Worm (Caenorhabditis elegans) whole organism, L1 larva: Measurements from ENCODE around the gene F58H7.5.
A peak's percentile ranks its signal among the peaks of the same experiment; 100 is the strongest.
"Not testable (repeated sequence)": the region's sequence is repeated elsewhere in the genome, so short reads cannot be mapped to it uniquely, and the experiment has no call there.

Source experiments
- C04F5.9 ChIP-seq: sonication (generic microtip); optimal IDR thresholded peaks from 2 replicates; lab custom pipeline; 2016; ENCODE audit warnings: missing genetic modification characterization, missing compliant biosample characterization
- C34B4.2 ChIP-seq: sonication (generic microtip); optimal IDR thresholded peaks from 2 replicates; lab custom pipeline; 2017; ENCODE audit warnings: mild to moderate bottlenecking, missing genetic modification characterization, missing compliant biosample characterization
- aha-1 ChIP-seq: fragments of 150-350 bp; optimal IDR thresholded peaks from 2 replicates; lab custom pipeline; 2014; ENCODE audit warnings: missing biosample characterization, missing genetic modification characterization
- aly-2 ChIP-seq: fragments of 150-350 bp; optimal IDR thresholded peaks from 2 replicates; lab custom pipeline; 2014; ENCODE audit warnings: missing biosample characterization, missing genetic modification characterization
- ceh-63 ChIP-seq: fragments of 200-800 bp; sonication (Bioruptor generic); optimal IDR thresholded peaks from 2 replicates; lab custom pipeline; 2018; ENCODE audit warnings: mild to moderate bottlenecking, missing genetic modification characterization, missing compliant biosample characterization
- ceh-8 ChIP-seq: fragments of 200-800 bp; sonication (Bioruptor generic); optimal IDR thresholded peaks from 2 replicates; lab custom pipeline; 2018; ENCODE audit warnings: mild to moderate bottlenecking, missing genetic modification characterization, moderate library complexity, missing compliant biosample characterization
- ceh-82 ChIP-seq, 3 experiments: fragments of 150-350 bp in 1 of 3; sonication (generic microtip) in 2 of 3; optimal IDR thresholded peaks; 2 replicates each; lab custom pipeline; 2014 to 2017; ENCODE audit warnings: missing biosample characterization in 3 of 3, missing genetic modification characterization in 3 of 3
- ceh-88 ChIP-seq: fragments of 200-800 bp; sonication (Bioruptor generic); IDR thresholded peaks from 2 replicates; pipeline ENCODE4 v1.3.6; 2022; ENCODE audit warnings: missing genetic modification characterization, missing compliant biosample characterization
- ceh-90 ChIP-seq: sonication (generic microtip); optimal IDR thresholded peaks from 2 replicates; lab custom pipeline; 2016; ENCODE audit warnings: missing genetic modification characterization, missing compliant biosample characterization
- dsc-1 ChIP-seq: sonication (generic microtip); optimal IDR thresholded peaks from 2 replicates; lab custom pipeline; 2016; ENCODE audit warnings: mild to moderate bottlenecking, missing genetic modification characterization, missing compliant biosample characterization
- efl-3 ChIP-seq: fragments of 200-800 bp; sonication (Bioruptor generic); optimal IDR thresholded peaks from 2 replicates; lab custom pipeline; 2018; ENCODE audit warnings: mild to moderate bottlenecking, missing genetic modification characterization, missing compliant biosample characterization
- elt-3 ChIP-seq, 6 experiments: fragments of 150-350 bp in 1 of 6; sonication (generic microtip); optimal IDR thresholded peaks; 2 replicates each; lab custom pipeline; 2017 to 2018; ENCODE audit warnings: missing biosample characterization in 6 of 6, missing genetic modification characterization in 6 of 6, inconsistent platforms in 1 of 6
- ets-5 ChIP-seq: fragments of 200-800 bp; sonication (Bioruptor generic); IDR thresholded peaks from 2 replicates; pipeline ENCODE4 v1.3.6; 2022; ENCODE audit warnings: missing genetic modification characterization, missing compliant biosample characterization
- fkh-4 ChIP-seq: sonication (generic microtip); optimal IDR thresholded peaks from 2 replicates; lab custom pipeline; 2016; ENCODE audit warnings: missing compliant biosample characterization, missing genetic modification characterization, borderline replicate concordance
- fkh-8 ChIP-seq: sonication (generic microtip); optimal IDR thresholded peaks from 2 replicates; lab custom pipeline; 2016; ENCODE audit warnings: mild to moderate bottlenecking, missing genetic modification characterization, missing compliant biosample characterization
- hlh-17 ChIP-seq: fragments of 200-800 bp; sonication (Bioruptor generic); optimal IDR thresholded peaks from 2 replicates; lab custom pipeline; 2018; ENCODE audit warnings: missing genetic modification characterization, mild to moderate bottlenecking, missing compliant biosample characterization, moderate library complexity, borderline replicate concordance
- isw-1 ChIP-seq: fragments of 200-800 bp; sonication (Bioruptor generic); IDR thresholded peaks from 2 replicates; pipeline ENCODE4 v1.3.6; 2022; ENCODE audit warnings: missing genetic modification characterization, missing compliant biosample characterization
- jun-1 ChIP-seq: fragments of 150-350 bp; optimal IDR thresholded peaks from 2 replicates; lab custom pipeline; 2014; ENCODE audit warnings: missing biosample characterization, missing genetic modification reagents, missing genetic modification characterization
- lin-14 ChIP-seq: fragments of 200-800 bp; sonication (Bioruptor generic); optimal IDR thresholded peaks from 2 replicates; lab custom pipeline; 2018; ENCODE audit warnings: mild to moderate bottlenecking, missing genetic modification characterization, moderate library complexity, missing compliant biosample characterization
- lin-35 ChIP-seq, 2 experiments: fragments of 150-350 bp; optimal IDR thresholded peaks; 2 replicates each; lab custom pipeline; 2014; ENCODE audit warnings: missing biosample characterization in 2 of 2, missing genetic modification characterization in 2 of 2, missing genetic modification reagents in 2 of 2
- lin-39 ChIP-seq: fragments of 150-350 bp; optimal IDR thresholded peaks from 2 replicates; lab custom pipeline; 2014; ENCODE audit warnings: missing biosample characterization, missing genetic modification reagents, missing genetic modification characterization
- mdl-1 ChIP-seq, 2 experiments: fragments of 150-350 bp; optimal IDR thresholded peaks; 2 replicates each; lab custom pipeline; 2014 to 2017; ENCODE audit warnings: missing biosample characterization in 2 of 2, missing genetic modification characterization in 2 of 2, inconsistent platforms in 1 of 2
- mep-1 ChIP-seq: fragments of 150-350 bp; optimal IDR thresholded peaks from 2 replicates; lab custom pipeline; 2014; ENCODE audit warnings: missing biosample characterization, missing genetic modification characterization
- nhr-11 ChIP-seq: fragments of 150-350 bp; optimal IDR thresholded peaks from 2 replicates; lab custom pipeline; 2014; ENCODE audit warnings: missing biosample characterization, missing genetic modification characterization
- nhr-12 ChIP-seq: sonication (generic microtip); optimal IDR thresholded peaks from 2 replicates; lab custom pipeline; 2017; ENCODE audit warnings: missing biosample characterization, missing genetic modification characterization
- nhr-19 ChIP-seq: fragments of 200-800 bp; sonication (Bioruptor generic); conservative IDR thresholded peaks from 2 replicates; pipeline ENCODE4 v1.3.6; 2022; ENCODE audit warnings: missing genetic modification characterization, missing compliant biosample characterization
- nhr-28 ChIP-seq: fragments of 150-350 bp; optimal IDR thresholded peaks from 2 replicates; lab custom pipeline; 2014; ENCODE audit warnings: missing biosample characterization, missing genetic modification characterization
- nhr-76 ChIP-seq: sonication (generic microtip); optimal IDR thresholded peaks from 2 replicates; lab custom pipeline; 2017; ENCODE audit warnings: missing biosample characterization, missing genetic modification characterization
- nhr-84 ChIP-seq: sonication (generic microtip); optimal IDR thresholded peaks from 2 replicates; lab custom pipeline; 2017; ENCODE audit warnings: missing biosample characterization, missing genetic modification characterization
- nhr-90 ChIP-seq: sonication (generic microtip); optimal IDR thresholded peaks from 2 replicates; lab custom pipeline; 2016; ENCODE audit warnings: mild to moderate bottlenecking, missing genetic modification characterization, missing compliant biosample characterization; ENCODE audit not compliant: poor library complexity
- pag-3 ChIP-seq: sonication (generic microtip); optimal IDR thresholded peaks from 2 replicates; lab custom pipeline; 2017; ENCODE audit warnings: missing genetic modification characterization, mild to moderate bottlenecking, missing compliant biosample characterization, antibody characterized with exemption, borderline replicate concordance; ENCODE audit not compliant: insufficient read depth
- rnt-1 ChIP-seq: sonication (generic microtip); optimal IDR thresholded peaks from 2 replicates; lab custom pipeline; 2016; ENCODE audit warnings: mild to moderate bottlenecking, missing genetic modification characterization, moderate library complexity, missing compliant biosample characterization
- snpc-4 ChIP-seq: fragments of 150-350 bp; optimal IDR thresholded peaks from 2 replicates; lab custom pipeline; 2014; ENCODE audit warnings: missing biosample characterization, missing genetic modification characterization
- snu-23 ChIP-seq: sonication (generic microtip); optimal IDR thresholded peaks from 2 replicates; lab custom pipeline; 2016; ENCODE audit warnings: missing genetic modification characterization, missing compliant biosample characterization
- sox-4 ChIP-seq: sonication (generic microtip); optimal IDR thresholded peaks from 2 replicates; lab custom pipeline; 2016; ENCODE audit warnings: missing genetic modification characterization, missing compliant biosample characterization
- sptf-1 ChIP-seq: fragments of 150-350 bp; optimal IDR thresholded peaks from 2 replicates; lab custom pipeline; 2014; ENCODE audit warnings: missing biosample characterization, missing genetic modification characterization
- sup-37 ChIP-seq: fragments of 200-800 bp; sonication (Bioruptor generic); optimal IDR thresholded peaks from 2 replicates; lab custom pipeline; 2018; ENCODE audit warnings: mild to moderate bottlenecking, missing genetic modification characterization, missing compliant biosample characterization
- swsn-7 ChIP-seq: sonication (generic microtip); optimal IDR thresholded peaks from 2 replicates; lab custom pipeline; 2016; ENCODE audit warnings: missing genetic modification characterization, missing compliant biosample characterization
- unc-130 ChIP-seq: fragments of 150-350 bp; optimal IDR thresholded peaks from 2 replicates; lab custom pipeline; 2017; ENCODE audit warnings: missing biosample characterization, missing genetic modification characterization, inconsistent platforms
- unc-30 ChIP-seq: sonication (generic microtip); optimal IDR thresholded peaks from 2 replicates; lab custom pipeline; 2017; ENCODE audit warnings: missing biosample characterization, missing genetic modification characterization
- zag-1 ChIP-seq: fragments of 150-350 bp; optimal IDR thresholded peaks from 2 replicates; lab custom pipeline; 2014; ENCODE audit warnings: missing biosample characterization, missing genetic modification characterization
- ztf-11 ChIP-seq, 2 experiments: sonication (generic microtip); optimal IDR thresholded peaks; 2 replicates each; lab custom pipeline; 2016 to 2017; ENCODE audit warnings: missing genetic modification characterization in 2 of 2, missing biosample characterization in 1 of 2, missing compliant biosample characterization in 1 of 2
- ztf-4 ChIP-seq: fragments of 150-350 bp; optimal IDR thresholded peaks from 2 replicates; lab custom pipeline; 2014; ENCODE audit warnings: missing biosample characterization, missing genetic modification characterization

Gene F58H7.5

ce11 chrIV:884707-885394, 34.9 kb upstream of the F58H7.5 start, which contains the start of gene mak-2 (continued):
- TF ChIP-seq hlh-17: no peak
- no peak for TF ChIP-seq nhr-84
- TF ChIP-seq nhr-12 (tag; lab: Kevin White, UChicago): no peak
- TF ChIP-seq ceh-82 (tag; optimal IDR thresholded peaks at IDR 0.05; lab: Kevin White, UChicago): peak; percentile 63 to 85 (median 66)
- TF ChIP-seq ceh-63 (GFP tag; lab: Kevin White, UChicago): no peak
- no peak for TF ChIP-seq C04F5.9
- peak; percentile 73 for TF ChIP-seq fkh-8 (tag; lab: Kevin White, UChicago)
- TF ChIP-seq dsc-1 (tag; lab: Kevin White, UChicago): peak; percentile 71
- TF ChIP-seq nhr-90 (tag; lab: Kevin White, UChicago): peak; percentile 25
- TF ChIP-seq ceh-88 (GFP tag; lab: Robert Waterston, UW): no peak
- no peak for TF ChIP-seq sptf-1 (tag; lab: Kevin White, UChicago)
- no peak for TF ChIP-seq nhr-76 (tag; lab: Kevin White, UChicago)
- TF ChIP-seq sox-4 (tag; lab: Kevin White, UChicago): no peak
- TF ChIP-seq ceh-90 (tag; lab: Kevin White, UChicago): no peak
- no peak for TF ChIP-seq ets-5
- TF ChIP-seq rnt-1 (tag; lab: Kevin White, UChicago): peak; percentile 84
- TF ChIP-seq elt-3 (tag; optimal IDR thresholded peaks at IDR 0.05; lab: Kevin White, UChicago): peak in 1 of 6 experiments; percentile 24
- no peak for TF ChIP-seq pag-3 (tag; lab: Kevin White, UChicago)
- TF ChIP-seq ztf-11 (tag; optimal IDR thresholded peaks at IDR 0.05; lab: Kevin White, UChicago): peak in 1 of 2 experiments; percentile 11
- TF ChIP-seq isw-1 (GFP tag; lab: Robert Waterston, UW): peak; percentile 66
- TF ChIP-seq aly-2: no peak
- TF ChIP-seq snu-23 (GFP tag; lab: Kevin White, UChicago): peak; percentile 77
- peak; percentile 63 for TF ChIP-seq nhr-19 (GFP tag; lab: Robert Waterston, UW)
- no peak for TF ChIP-seq efl-3 (GFP tag; lab: Kevin White, UChicago)
- TF ChIP-seq jun-1 (tag; lab: Kevin White, UChicago): peak; percentile 48
- peak; percentile 84 to 90 for TF ChIP-seq lin-35 (GFP tag; optimal IDR thresholded peaks at IDR 0.05; lab: Kevin White, UChicago)
- TF ChIP-seq unc-30 (tag; lab: Kevin White, UChicago): no peak
- TF ChIP-seq lin-14 (GFP tag; lab: Kevin White, UChicago): peak; percentile 69
- no peak for TF ChIP-seq lin-39
- TF ChIP-seq swsn-7 (tag; lab: Kevin White, UChicago): peak; percentile 73
- no peak for TF ChIP-seq ztf-4
- TF ChIP-seq nhr-28 (tag; lab: Kevin White, UChicago): no peak
- no peak for TF ChIP-seq C34B4.2
- TF ChIP-seq fkh-4: no peak
- TF ChIP-seq aha-1: no peak
- no peak for TF ChIP-seq nhr-11 (tag; lab: Kevin White, UChicago)
- peak in 1 of 2 experiments; percentile 56 for TF ChIP-seq mdl-1 (tag; optimal IDR thresholded peaks at IDR 0.05; lab: Kevin White, UChicago)
- peak; percentile 29 for TF ChIP-seq ceh-8 (GFP tag; lab: Kevin White, UChicago)
- peak; percentile 83 for TF ChIP-seq mep-1 (tag; lab: Kevin White, UChicago)
- peak; percentile 78 for TF ChIP-seq snpc-4 (tag; lab: Kevin White, UChicago)

ce11 chrIV:904963-905362, 14.8 kb upstream of the F58H7.5 start, which contains the start of gene fbxc-12:
fbxc-12 (plus strand) TSS chrIV:905263.
- TF ChIP-seq unc-130 (tag; lab: Kevin White, UChicago); zag-1 (tag; lab: Kevin White, UChicago); sup-37 (GFP tag; lab: Kevin White, UChicago): not testable (repeated sequence)
